Worm (Caenorhabditis elegans) whole organism, young adult: Measurements from ENCODE around the gene mcm-10.

Experiments used
- B0019.2 ChIP-seq: fragments of 200-800 bp; sonication (Bioruptor generic); conservative IDR thresholded peaks from 2 replicates; pipeline ENCODE4 v1.3.6; 2022; ENCODE audit warnings: missing genetic modification reagents, missing genetic modification characterization, missing compliant biosample characterization
- ama-1 ChIP-seq, 3 experiments: fragments of 150-350 bp in 1 of 3; sonication (generic microtip) in 2 of 3; optimal IDR thresholded peaks; 2 replicates each; lab custom pipeline; 2014 to 2018; ENCODE audit warnings: missing biosample characterization in 2 of 3, missing genetic modification characterization in 2 of 3, missing genetic modification reagents in 2 of 3
- die-1 ChIP-seq: sonication (generic microtip); optimal IDR thresholded peaks from 2 replicates; lab custom pipeline; 2016; ENCODE audit warnings: missing genotype, mild to moderate bottlenecking, missing genetic modification characterization, missing compliant biosample characterization
- snpc-4 ChIP-seq, 5 experiments: fragments of 150-350 bp in 1 of 5; sonication (generic microtip) in 4 of 5; optimal IDR thresholded peaks; 2 replicates each; lab custom pipeline; 2014 to 2018; ENCODE audit warnings: missing genetic modification characterization in 5 of 5, missing biosample characterization in 3 of 5, antibody characterized with exemption in 2 of 5, mild to moderate bottlenecking in 2 of 5, missing compliant biosample characterization in 2 of 5, missing genotype in 2 of 5, moderate library complexity in 2 of 5, missing genetic modification reagents in 1 of 5
- tbp1 ChIP-seq: fragments of 200-800 bp; sonication (Bioruptor generic); optimal IDR thresholded peaks from 2 replicates; lab custom pipeline; 2018; ENCODE audit warnings: mild to moderate bottlenecking, missing genetic modification characterization, missing compliant biosample characterization

ce11 chrIII:11343041-11343440 is 25.7 kb downstream of the mcm-10 start, which contains the start of the genes T28D6.6 and pen-2:
- TF ChIP-seq ama-1 (optimal IDR thresholded peaks at IDR 0.05; lab: Kevin White, UChicago) = no peak
- no peak for TF ChIP-seq ama-1 (GFP tag; optimal IDR thresholded peaks at IDR 0.05; lab: Kevin White, UChicago)
- TF ChIP-seq die-1 (tag; lab: Kevin White, UChicago) = no peak
- TF ChIP-seq tbp1 = no peak
- TF ChIP-seq snpc-4 (GFP tag; optimal IDR thresholded peaks at IDR 0.05; lab: Kevin White, UChicago) = no peak
- TF ChIP-seq snpc-4 (tag; optimal IDR thresholded peaks at IDR 0.05; lab: Kevin White, UChicago) = no peak
- no peak for TF ChIP-seq B0019.2 (GFP tag; lab: Robert Waterston, UW)
